Fruit fly (Drosophila melanogaster): ENCODE results near the gene CG11251.

Gene CG11251

dm6 chr3L:13044335-13044814 lies 45.4 kb downstream of the CG11251 start, which contains the start of gene Syx13 (continued):
- TF ChIP-seq spab (GFP tag; optimal IDR thresholded peaks at IDR 0.05) (no peak), CG7368 (GFP tag; optimal IDR thresholded peaks at IDR 0.05) (no peak), CG11762 (GFP tag; optimal IDR thresholded peaks at IDR 0.05; ENCODE audit: insufficient read depth) (no peak), esn (GFP tag; optimal IDR thresholded peaks at IDR 0.05) (peak; percentile 17), Gug (GFP tag; IDR thresholded peaks at IDR 0.05) (no peak), CG3919 (GFP tag; optimal IDR thresholded peaks at IDR 0.05) (no peak), dsx (GFP tag; optimal IDR thresholded peaks at IDR 0.05; ENCODE audit: poor library complexity, severe bottlenecking) (peak; percentile 42), fkh (GFP tag; optimal IDR thresholded peaks at IDR 0.05) (peak; percentile 74), CG1621 (tag; optimal IDR thresholded peaks at IDR 0.05) (no peak), dac (GFP tag; optimal IDR thresholded peaks at IDR 0.05) (no peak), Smox (GFP tag; optimal IDR thresholded peaks at IDR 0.05) (no peak), Eip93F (GFP tag; optimal IDR thresholded peaks at IDR 0.05) (no peak), CG16779 (tag; optimal IDR thresholded peaks at IDR 0.05) (no peak), Hr38 (GFP tag; optimal IDR thresholded peaks at IDR 0.05) (no peak), CG11902 (GFP tag; optimal IDR thresholded peaks at IDR 0.05) (no peak), CG6163 (GFP tag; IDR thresholded peaks at IDR 0.05) (no peak), CG8632 (GFP tag; optimal IDR thresholded peaks at IDR 0.05) (no peak), CG4318 (GFP tag; optimal IDR thresholded peaks at IDR 0.05) (no peak), CG15336 (GFP tag; IDR thresholded peaks at IDR 0.05) (peak; percentile 14; the same call in 1 of the 2 replicates), svp (GFP tag) (peak; percentile 85), CG9139 (GFP tag; optimal IDR thresholded peaks at IDR 0.05) (no peak)

dm6 chr3L:13041292-13042067 lies 48.3 kb downstream of the CG11251 start, which contains the start of gene RpS4:
Gene RpS4 (plus strand): TSS chr3L:13041756.
- TF ChIP-seq Eip93F (GFP tag; optimal IDR thresholded peaks at IDR 0.05) (no peak), Sox102F (GFP tag; optimal IDR thresholded peaks at IDR 0.05) (peak; percentile 88), CG15336 (GFP tag; IDR thresholded peaks at IDR 0.05) (peak; percentile 65), dsx (GFP tag; optimal IDR thresholded peaks at IDR 0.05; ENCODE audit: poor library complexity, severe bottlenecking) (peak; percentile 67), spab (GFP tag; optimal IDR thresholded peaks at IDR 0.05) (peak; percentile 74), CG6163 (GFP tag; IDR thresholded peaks at IDR 0.05) (peak; percentile 90), Lpt (GFP tag; optimal IDR thresholded peaks at IDR 0.05) (no peak), vri (GFP tag; optimal IDR thresholded peaks at IDR 0.05) (peak; percentile 86), ss (GFP tag; optimal IDR thresholded peaks at IDR 0.05) (peak; percentile 89 to 95), esn (GFP tag; optimal IDR thresholded peaks at IDR 0.05) (peak; percentile 88), OdsH (GFP tag; optimal IDR thresholded peaks at IDR 0.05) (peak; percentile 76), fd85E (GFP tag; optimal IDR thresholded peaks at IDR 0.05) (peak; percentile 89), CG8119 (GFP tag; IDR thresholded peaks at IDR 0.05) (peak; percentile 50; the same call in 2 of the 3 replicates), CG8319 (GFP tag; optimal IDR thresholded peaks at IDR 0.05) (peak; percentile 64), CG4318 (GFP tag; optimal IDR thresholded peaks at IDR 0.05) (no peak), Smox (GFP tag; optimal IDR thresholded peaks at IDR 0.05) (peak; percentile 70), net (GFP tag; optimal IDR thresholded peaks at IDR 0.05) (peak; percentile 93), Met (GFP tag; optimal IDR thresholded peaks at IDR 0.05) (peak; percentile 86), Hr39 (GFP tag; optimal IDR thresholded peaks at IDR 0.05) (peak; percentile 79), fkh (GFP tag; optimal IDR thresholded peaks at IDR 0.05) (peak; percentile 79), CG32006 (GFP tag; optimal IDR thresholded peaks at IDR 0.05) (peak; percentile 34), Eip75B (GFP tag; optimal IDR thresholded peaks at IDR 0.05) (peak; percentile 86), eg (GFP tag; IDR thresholded peaks at IDR 0.05) (peak; percentile 84), CG6808 (GFP tag; optimal IDR thresholded peaks at IDR 0.05) (peak; percentile 79), CG34406 (GFP tag; optimal IDR thresholded peaks at IDR 0.05) (peak; percentile 82), lz (GFP tag; optimal IDR thresholded peaks at IDR 0.05) (peak; percentile 89), CG3032 (tag; optimal IDR thresholded peaks at IDR 0.05) (peak; percentile 69), svp (GFP tag) (peak; percentile 84), achi (GFP tag; optimal IDR thresholded peaks at IDR 0.05) (peak; percentile 75), CG3919 (GFP tag; optimal IDR thresholded peaks at IDR 0.05) (peak; percentile 94), fd59A (GFP tag; optimal IDR thresholded peaks at IDR 0.05) (peak; percentile 69), CG11762 (GFP tag; optimal IDR thresholded peaks at IDR 0.05; ENCODE audit: insufficient read depth) (peak; percentile 73), Hr4 (GFP tag; optimal IDR thresholded peaks at IDR 0.05) (no peak), CG31627 (GFP tag; optimal IDR thresholded peaks at IDR 0.05) (peak; percentile 83), salr (GFP tag; optimal IDR thresholded peaks at IDR 0.05) (peak in 1 of 2 experiments; percentile 92), CG9139 (GFP tag; optimal IDR thresholded peaks at IDR 0.05) (peak; percentile 93), CG6792 (GFP tag; optimal IDR thresholded peaks at IDR 0.05) (peak; percentile 71), Ets96B (tag; optimal IDR thresholded peaks at IDR 0.05) (peak; percentile 59)
